Worm (Caenorhabditis elegans): ENCODE results near the gene rpc-25.

The rpc-25 gene

ce11 chrV:10249515-10249914 lies 43.1 kb upstream of the rpc-25 start:
- TF ChIP-seq ceh-24 (tag; optimal IDR thresholded peaks at IDR 0.05) (no peak), hlh-8 (tag; optimal IDR thresholded peaks at IDR 0.05) (no peak), nhr-232 (tag; optimal IDR thresholded peaks at IDR 0.05) (no peak), ceh-19 (GFP tag; optimal IDR thresholded peaks at IDR 0.05) (no peak), tbx-7 (tag; optimal IDR thresholded peaks at IDR 0.05) (no peak), K09A11.1 (tag; optimal IDR thresholded peaks at IDR 0.05; ENCODE audit: insufficient read depth) (no peak), fkh-10 (GFP tag; optimal IDR thresholded peaks at IDR 0.05) (no peak), lim-6 (tag; optimal IDR thresholded peaks at IDR 0.05) (no peak), pqm-1 (tag; optimal IDR thresholded peaks at IDR 0.05) (no peak), hlh-6 (tag; optimal IDR thresholded peaks at IDR 0.05) (no peak), ceh-34 (tag; optimal IDR thresholded peaks at IDR 0.05) (no peak), gmeb-2 (tag; optimal IDR thresholded peaks at IDR 0.05) (no peak), fax-1 (tag; optimal IDR thresholded peaks at IDR 0.05) (no peak), rnt-1 (tag; optimal IDR thresholded peaks at IDR 0.05) (no peak), F13H6.1 (tag; optimal IDR thresholded peaks at IDR 0.05) (no peak), ceh-22 (tag; optimal IDR thresholded peaks at IDR 0.05) (no peak), dve-1 (tag; optimal IDR thresholded peaks at IDR 0.05) (no peak)

ce11 chrV:10248255-10248979 lies 42.0 kb upstream of the rpc-25 start, which contains the start of gene akt-1:
TSS of gene akt-1 (plus strand) at chrV:10248905.
- TF ChIP-seq nfya-1 (tag; optimal IDR thresholded peaks at IDR 0.05), result no peak
- no peak for TF ChIP-seq ttx-3 (tag; optimal IDR thresholded peaks at IDR 0.05)
- no peak for TF ChIP-seq unc-42 (tag; optimal IDR thresholded peaks at IDR 0.05)
- TF ChIP-seq ceh-48 (tag; optimal IDR thresholded peaks at IDR 0.05), result no peak
- no peak for TF ChIP-seq pax-1 (tag; optimal IDR thresholded peaks at IDR 0.05)
- TF ChIP-seq madf-2 (tag; optimal IDR thresholded peaks at IDR 0.05), result no peak
- TF ChIP-seq ztf-16 (tag; optimal IDR thresholded peaks at IDR 0.05), result no peak
- no peak for TF ChIP-seq ceh-22 (tag; optimal IDR thresholded peaks at IDR 0.05)
- no peak for TF ChIP-seq nhr-11 (tag; optimal IDR thresholded peaks at IDR 0.05)
- TF ChIP-seq ceh-2 (tag; optimal IDR thresholded peaks at IDR 0.05), result no peak
- no peak for TF ChIP-seq zip-5 (tag; optimal IDR thresholded peaks at IDR 0.05)

ce11 chrV:10247673-10248239 lies 41.4 kb upstream of the rpc-25 start:
- TF ChIP-seq ahr-1 (tag; optimal IDR thresholded peaks at IDR 0.05) (no peak), ref-2 (tag; optimal IDR thresholded peaks at IDR 0.05) (no peak), unc-86 (tag; optimal IDR thresholded peaks at IDR 0.05) (no peak), ceh-30 (tag; optimal IDR thresholded peaks at IDR 0.05) (no peak), nhr-232 (tag; optimal IDR thresholded peaks at IDR 0.05) (no peak), npax-4 (tag; optimal IDR thresholded peaks at IDR 0.05) (no peak), ceh-19 (GFP tag; optimal IDR thresholded peaks at IDR 0.05) (no peak), elt-2 (tag; optimal IDR thresholded peaks at IDR 0.05) (no peak), unc-3 (GFP tag; conservative IDR thresholded peaks at IDR 0.05) (no peak), unc-3 (tag; optimal IDR thresholded peaks at IDR 0.05) (no peak), C38D4.7 (GFP tag; optimal IDR thresholded peaks at IDR 0.05) (no peak), tbx-2 (tag; optimal IDR thresholded peaks at IDR 0.05) (no peak), dmd-4 (tag; optimal IDR thresholded peaks at IDR 0.05; ENCODE audit: borderline replicate concordance) (no peak), lim-6 (tag; optimal IDR thresholded peaks at IDR 0.05) (no peak), T23F11.4 (GFP tag; optimal IDR thresholded peaks at IDR 0.05) (no peak), nhr-11 (tag; optimal IDR thresholded peaks at IDR 0.05) (no peak), ama-1 (optimal IDR thresholded peaks at IDR 0.05) (no peak), C08G9.2 (tag; optimal IDR thresholded peaks at IDR 0.05) (no peak), pqm-1 (tag; optimal IDR thresholded peaks at IDR 0.05) (no peak)
